Worm (Caenorhabditis elegans): ENCODE results near the gene R11D1.7.

Gene R11D1.7

DNA sequence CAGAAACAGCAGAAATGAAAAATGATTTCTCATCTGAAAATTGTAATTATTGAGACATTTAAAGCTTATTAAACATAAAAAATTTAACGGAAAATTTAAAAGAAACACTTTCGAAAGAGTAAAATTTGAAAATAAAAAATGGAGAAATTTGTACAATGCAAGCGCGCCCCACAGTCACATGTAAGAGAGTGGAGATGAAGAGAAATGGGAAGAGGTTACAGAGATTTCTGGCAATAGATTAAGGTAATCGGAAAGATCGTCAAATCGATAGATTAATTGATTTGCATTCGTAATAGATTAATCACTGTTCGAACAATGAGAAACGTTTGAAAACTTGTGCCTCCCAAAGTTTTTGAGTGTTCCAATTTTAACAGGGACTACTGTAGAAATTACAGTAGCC, 27.6 kb downstream of the R11D1.7 start, which contains the start of gene C15C8.4:
C15C8.4 (minus strand) TSS at position 33 of the 400 bp plus-strand sequence.
- TF ChIP-seq sox-4 (tag; optimal IDR thresholded peaks at IDR 0.05) (no peak), hlh-8 (tag; optimal IDR thresholded peaks at IDR 0.05) (no peak), che-1 (tag; optimal IDR thresholded peaks at IDR 0.05) (no peak), ttx-3 (tag; optimal IDR thresholded peaks at IDR 0.05) (no peak), mec-3 (tag; optimal IDR thresholded peaks at IDR 0.05; ENCODE audit: borderline replicate concordance) (no peak), tbx-2 (tag; optimal IDR thresholded peaks at IDR 0.05) (no peak), elt-4 (tag; optimal IDR thresholded peaks at IDR 0.05) (no peak), ref-2 (tag; optimal IDR thresholded peaks at IDR 0.05) (no peak), odd-2 (tag; optimal IDR thresholded peaks at IDR 0.05) (no peak), ets-4 (tag; optimal IDR thresholded peaks at IDR 0.05) (no peak), gmeb-2 (tag; optimal IDR thresholded peaks at IDR 0.05) (no peak), npax-4 (tag; optimal IDR thresholded peaks at IDR 0.05) (no peak), ceh-24 (tag; optimal IDR thresholded peaks at IDR 0.05) (no peak), ceh-45 (GFP tag; IDR thresholded peaks at IDR 0.05) (no peak), K02D7.2 (tag; optimal IDR thresholded peaks at IDR 0.05) (no peak), unc-42 (tag; optimal IDR thresholded peaks at IDR 0.05) (no peak), Y22D7AL.16 (tag; optimal IDR thresholded peaks at IDR 0.05) (no peak), C38D4.7 (GFP tag; optimal IDR thresholded peaks at IDR 0.05) (no peak), madf-2 (tag; optimal IDR thresholded peaks at IDR 0.05) (no peak), unc-55 (GFP tag; optimal IDR thresholded peaks at IDR 0.05) (no peak)

DNA sequence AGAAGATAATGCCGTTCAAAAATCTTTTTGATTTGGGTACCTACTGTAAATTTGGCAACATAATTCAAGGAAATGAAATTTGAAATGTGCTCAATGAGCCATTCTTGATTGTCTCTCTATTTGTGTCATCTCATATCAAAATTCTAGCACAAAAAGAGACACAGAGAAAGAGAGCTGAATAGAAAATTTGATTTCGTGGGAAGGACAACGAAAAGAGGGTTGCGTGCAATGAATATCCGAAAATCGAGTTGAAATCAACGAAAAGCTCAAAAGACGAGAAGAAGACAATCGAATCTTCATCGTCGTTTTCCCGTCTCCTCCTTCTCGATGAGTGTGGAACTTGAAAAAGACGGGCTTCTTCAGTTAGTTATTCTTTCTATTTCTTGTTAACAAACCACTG, 28.0 kb downstream of the R11D1.7 start, which contains the start of gene C15C8.5:
C15C8.5 (plus strand) TSS at position 152 of the 400 bp plus-strand sequence.
- TF ChIP-seq ceh-19 (GFP tag; optimal IDR thresholded peaks at IDR 0.05) = no peak
- peak; percentile 97 for TF ChIP-seq unc-42 (tag; optimal IDR thresholded peaks at IDR 0.05)
- TF ChIP-seq F13H6.1 (tag; optimal IDR thresholded peaks at IDR 0.05) = no peak
- no peak for TF ChIP-seq ceh-2 (tag; optimal IDR thresholded peaks at IDR 0.05)

DNA sequence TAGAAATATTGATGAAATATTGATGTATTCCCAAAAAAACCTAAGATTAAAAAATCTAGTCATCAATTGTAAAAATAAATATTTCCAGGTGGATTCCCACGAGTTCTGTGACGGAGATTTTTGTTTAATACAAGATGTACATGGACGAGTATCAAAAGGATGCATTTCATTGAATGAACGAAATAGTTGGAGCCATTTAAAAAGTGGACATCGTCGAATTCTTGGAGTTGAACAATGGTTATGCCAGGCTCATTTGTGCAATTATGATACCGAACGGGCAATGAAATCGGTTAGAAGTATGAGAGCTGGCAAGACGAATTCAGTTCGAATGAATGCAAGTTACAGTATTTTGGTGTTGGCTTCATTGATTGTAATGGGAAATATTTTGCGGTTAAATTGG, 29.7 kb downstream of the R11D1.7 start:
- no peak for TF ChIP-seq fax-1 (tag; optimal IDR thresholded peaks at IDR 0.05)
- no peak for TF ChIP-seq Y22D7AL.16 (tag; optimal IDR thresholded peaks at IDR 0.05)
- no peak for TF ChIP-seq pqm-1 (tag; optimal IDR thresholded peaks at IDR 0.05)
- no peak for TF ChIP-seq ceh-19 (GFP tag; optimal IDR thresholded peaks at IDR 0.05)
- TF ChIP-seq eyg-1 (tag; optimal IDR thresholded peaks at IDR 0.05) = no peak
- no peak for TF ChIP-seq ttx-3 (tag; optimal IDR thresholded peaks at IDR 0.05)
- no peak for TF ChIP-seq elt-4 (tag; optimal IDR thresholded peaks at IDR 0.05)
- no peak for TF ChIP-seq ceh-14 (tag; optimal IDR thresholded peaks at IDR 0.05)
- no peak for TF ChIP-seq hlh-13 (GFP tag; optimal IDR thresholded peaks at IDR 0.05)
- no peak for TF ChIP-seq ceh-45 (GFP tag; IDR thresholded peaks at IDR 0.05)
- TF ChIP-seq tbx-2 (tag; optimal IDR thresholded peaks at IDR 0.05) = no peak
- TF ChIP-seq nfya-1 (tag; optimal IDR thresholded peaks at IDR 0.05) = no peak
- no peak for TF ChIP-seq fkh-6 (tag; optimal IDR thresholded peaks at IDR 0.05)
- no peak for TF ChIP-seq nhr-232 (tag; optimal IDR thresholded peaks at IDR 0.05)

DNA sequence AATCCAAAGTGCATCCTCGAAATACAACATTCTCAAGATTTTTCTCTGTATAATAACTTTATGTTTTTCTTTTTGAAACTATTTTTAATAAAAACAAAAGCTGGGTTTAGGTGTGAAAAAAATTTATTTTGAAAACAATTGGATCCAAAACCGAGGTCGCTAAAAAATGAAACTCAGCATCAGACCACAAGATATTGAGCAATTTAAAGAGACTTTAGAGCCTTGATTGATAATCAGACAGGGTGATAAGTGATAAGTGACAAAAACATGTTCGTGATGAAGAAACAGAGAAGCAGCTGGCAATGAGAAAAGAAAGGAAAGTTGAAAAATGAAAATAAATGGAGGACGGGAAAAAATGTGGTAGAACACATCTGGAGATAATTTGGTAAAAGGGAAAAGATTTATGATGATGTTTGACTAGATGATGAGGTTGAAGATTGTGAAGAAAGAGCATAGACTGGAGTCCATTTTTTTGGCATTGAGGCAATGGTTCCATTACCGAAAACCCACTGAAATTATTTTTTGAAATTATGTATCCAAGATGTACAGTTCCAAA, 31.8 kb downstream of the R11D1.7 start, which contains the start of gene C15C8.6:
C15C8.6 (minus strand) TSS at position 51 of the 556 bp plus-strand sequence.
- TF ChIP-seq pat-9 (tag; optimal IDR thresholded peaks at IDR 0.05) (no peak), syd-9 (tag; optimal IDR thresholded peaks at IDR 0.05) (no peak), ceh-22 (tag; optimal IDR thresholded peaks at IDR 0.05) (no peak)

DNA sequence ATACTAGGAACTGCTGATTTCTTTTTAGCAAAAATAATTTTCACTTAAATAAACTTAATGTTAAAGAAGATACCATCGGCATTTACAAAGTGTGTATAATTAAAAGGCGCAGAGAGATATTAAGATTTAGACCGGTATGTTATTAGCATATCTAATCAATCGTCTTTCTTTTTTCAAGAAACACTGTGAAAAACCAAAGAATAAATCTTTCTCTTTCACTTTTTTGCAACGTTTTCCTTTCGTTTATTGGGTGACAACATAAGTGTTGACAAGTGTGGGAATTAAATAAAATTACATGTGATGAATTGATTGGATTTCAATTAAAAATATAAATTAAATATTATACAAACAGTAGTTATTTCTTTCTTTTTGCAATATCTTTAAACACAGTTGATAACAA, 32.6 kb downstream of the R11D1.7 start, which contains the start of gene C15C8.8:
C15C8.8 (minus strand) TSS at position 101 of the 400 bp plus-strand sequence.
- no peak for TF ChIP-seq ceh-31 (tag; optimal IDR thresholded peaks at IDR 0.05)
- no peak for TF ChIP-seq lim-6 (tag; optimal IDR thresholded peaks at IDR 0.05)
- TF ChIP-seq nhr-232 (tag; optimal IDR thresholded peaks at IDR 0.05) = no peak
- no peak for TF ChIP-seq ztf-16 (tag; optimal IDR thresholded peaks at IDR 0.05)
- TF ChIP-seq Y22D7AL.16 (tag; optimal IDR thresholded peaks at IDR 0.05) = no peak
- no peak for TF ChIP-seq ceh-2 (tag; optimal IDR thresholded peaks at IDR 0.05)
- TF ChIP-seq ceh-19 (GFP tag; optimal IDR thresholded peaks at IDR 0.05) = no peak
- no peak for TF ChIP-seq syd-9 (tag; optimal IDR thresholded peaks at IDR 0.05)
- TF ChIP-seq unc-42 (tag; optimal IDR thresholded peaks at IDR 0.05) = no peak
- no peak for TF ChIP-seq npax-4 (tag; optimal IDR thresholded peaks at IDR 0.05)
- no peak for TF ChIP-seq ceh-18 (tag; optimal IDR thresholded peaks at IDR 0.05)
